Worm (Caenorhabditis elegans) whole organism, L1 larva: Measurements from ENCODE around the gene col-127.

Experiments
- dpl-1 ChIP-seq, 3 experiments: fragments of 150-350 bp in 2 of 3; sonication (generic microtip) in 1 of 3; optimal IDR thresholded peaks; 2 replicates each; lab custom pipeline; 2014 to 2017; ENCODE audit warnings: missing biosample characterization in 3 of 3, missing genetic modification characterization in 3 of 3, missing genetic modification reagents in 3 of 3
- elt-2 ChIP-seq: sonication (generic microtip); optimal IDR thresholded peaks from 2 replicates; lab custom pipeline; 2016; ENCODE audit warnings: missing genetic modification characterization, mild to moderate bottlenecking, inconsistent platforms, missing compliant biosample characterization, missing genetic modification reagents
- lin-13 ChIP-seq: fragments of 150-350 bp; optimal IDR thresholded peaks from 2 replicates; lab custom pipeline; 2014; ENCODE audit warnings: missing biosample characterization, missing genetic modification reagents, missing genetic modification characterization
- snpc-4 ChIP-seq: fragments of 150-350 bp; optimal IDR thresholded peaks from 2 replicates; lab custom pipeline; 2014; ENCODE audit warnings: missing biosample characterization, missing genetic modification characterization

DNA sequence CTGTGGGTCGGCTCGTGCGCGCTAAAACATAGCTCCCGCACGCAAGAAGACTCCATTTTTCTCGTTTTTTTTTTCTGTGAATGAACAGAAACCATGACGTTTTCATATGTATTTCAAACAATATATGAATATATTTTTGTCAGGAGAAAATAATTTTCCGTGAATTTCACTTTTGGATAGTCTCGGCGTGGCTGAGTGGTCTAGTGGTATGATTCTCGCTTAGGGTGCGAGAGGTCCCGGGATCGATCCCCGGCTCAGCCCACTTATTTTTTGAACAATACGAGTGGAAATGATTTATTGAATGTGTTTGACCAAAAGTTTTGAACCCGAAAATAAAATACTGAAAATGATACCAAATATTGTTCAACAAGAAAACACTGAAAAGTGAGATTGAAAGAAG, 34.6 kb downstream of the col-127 start:
- TF ChIP-seq elt-2 (no peak), dpl-1 (GFP tag; optimal IDR thresholded peaks at IDR 0.05; lab: Kevin White, UChicago) (no peak), lin-13 (GFP tag; lab: Kevin White, UChicago) (no peak), snpc-4 (tag; lab: Kevin White, UChicago) (no peak)
